Worm (Caenorhabditis elegans) whole organism, L4 larva: ENCODE results near the gene snt-1.

ENCODE experiments used
- F37D6.2 ChIP-seq: sonication (generic microtip); optimal IDR thresholded peaks from 2 replicates; lab custom pipeline; 2016; ENCODE audit warnings: mild to moderate bottlenecking, missing genetic modification characterization, missing compliant biosample characterization
- T20F7.1 ChIP-seq: fragments of 200-800 bp; sonication (Bioruptor generic); optimal IDR thresholded peaks from 2 replicates; lab custom pipeline; 2018; ENCODE audit warnings: mild to moderate bottlenecking, missing genetic modification characterization, missing compliant biosample characterization
- Y75B8A.6 ChIP-seq: fragments of 200-800 bp; sonication (Bioruptor generic); IDR thresholded peaks from 2 replicates; pipeline ENCODE4 v1.3.6; 2022; ENCODE audit warnings: missing genetic modification reagents, missing genetic modification characterization, missing compliant biosample characterization
- aha-1 ChIP-seq: fragments of 150-350 bp; peaks from one replicate; lab custom pipeline; 2014; ENCODE audit warnings: missing biosample characterization, missing genetic modification characterization
- attf-4 ChIP-seq: sonication (generic microtip); optimal IDR thresholded peaks from 3 replicates; lab custom pipeline; 2017; ENCODE audit warnings: missing biosample characterization, missing genetic modification characterization
- ceh-32 ChIP-seq: sonication (generic microtip); optimal IDR thresholded peaks from 2 replicates; lab custom pipeline; 2016; ENCODE audit warnings: mild to moderate bottlenecking, missing genetic modification characterization, missing compliant biosample characterization; ENCODE audit not compliant: poor library complexity
- ceh-44 ChIP-seq: fragments of 200-800 bp; sonication (Bioruptor generic); IDR thresholded peaks from 2 replicates; pipeline ENCODE4 v1.3.6; 2022; ENCODE audit warnings: missing genetic modification reagents, missing genetic modification characterization, missing compliant biosample characterization
- ceh-62 ChIP-seq: sonication (generic microtip); optimal IDR thresholded peaks from 2 replicates; lab custom pipeline; 2017; ENCODE audit warnings: missing biosample characterization, missing genetic modification characterization
- ces-1 ChIP-seq: fragments of 150-350 bp; sonication (generic microtip); optimal IDR thresholded peaks from 4 replicates; lab custom pipeline; 2014; ENCODE audit warnings: missing biosample characterization, missing genetic modification reagents, missing genetic modification characterization
- daf-12 ChIP-seq: fragments of 150-350 bp; optimal IDR thresholded peaks from 2 replicates; lab custom pipeline; 2014; ENCODE audit warnings: missing biosample characterization, missing genetic modification reagents, missing genetic modification characterization
- daf-16 ChIP-seq, 3 experiments: sonication (generic microtip); optimal IDR thresholded peaks; 2 replicates each; lab custom pipeline; 2016 to 2017; ENCODE audit warnings: missing genetic modification characterization in 3 of 3, missing genetic modification reagents in 3 of 3, mild to moderate bottlenecking in 2 of 3, missing compliant biosample characterization in 2 of 3, missing biosample characterization in 1 of 3, moderate library complexity in 1 of 3
- dmd-6 ChIP-seq: fragments of 200-800 bp; sonication (Bioruptor generic); IDR thresholded peaks from 2 replicates; pipeline ENCODE4 v1.3.6; 2022; ENCODE audit warnings: missing genetic modification reagents, missing genetic modification characterization, missing compliant biosample characterization
- dmd-8 ChIP-seq: fragments of 200-800 bp; sonication (Bioruptor generic); IDR thresholded peaks from 2 replicates; pipeline ENCODE4 v1.3.6; 2022; ENCODE audit warnings: missing genetic modification characterization, missing compliant biosample characterization
- dpl-1 ChIP-seq: fragments of 150-350 bp; optimal IDR thresholded peaks from 2 replicates; lab custom pipeline; 2014; ENCODE audit warnings: missing biosample characterization, missing genetic modification reagents, missing genetic modification characterization
- duxl-1 ChIP-seq: sonication (generic microtip); optimal IDR thresholded peaks from 2 replicates; lab custom pipeline; 2016; ENCODE audit warnings: mild to moderate bottlenecking, missing genetic modification characterization, moderate library complexity, missing compliant biosample characterization; ENCODE audit not compliant: poor library complexity
- dve-1 ChIP-seq: sonication (generic microtip); optimal IDR thresholded peaks from 2 replicates; lab custom pipeline; 2017; ENCODE audit warnings: antibody characterized with exemption, mild to moderate bottlenecking, missing genetic modification characterization, missing compliant biosample characterization; ENCODE audit not compliant: insufficient read depth
- gei-8 ChIP-seq: fragments of 200-800 bp; sonication (Bioruptor generic); optimal IDR thresholded peaks from 2 replicates; lab custom pipeline; 2018; ENCODE audit warnings: mild to moderate bottlenecking, missing genetic modification characterization, missing compliant biosample characterization
- hif-1 ChIP-seq, 2 experiments: sonication (generic microtip); optimal IDR thresholded peaks; 2 replicates each; lab custom pipeline; 2016 to 2017; ENCODE audit warnings: missing compliant biosample characterization in 2 of 2, missing genetic modification characterization in 2 of 2, missing genetic modification reagents in 2 of 2, missing genotype in 2 of 2, mild to moderate bottlenecking in 1 of 2
- hlh-11 ChIP-seq: fragments of 200-800 bp; sonication (Bioruptor generic); optimal IDR thresholded peaks from 2 replicates; lab custom pipeline; 2018; ENCODE audit warnings: mild to moderate bottlenecking, missing genetic modification characterization, missing compliant biosample characterization
- hlh-30 ChIP-seq: sonication (generic microtip); optimal IDR thresholded peaks from 2 replicates; lab custom pipeline; 2017; ENCODE audit warnings: antibody characterized with exemption, mild to moderate bottlenecking, missing genetic modification characterization, missing compliant biosample characterization; ENCODE audit not compliant: insufficient read depth
- hmg-1.1 ChIP-seq: fragments of 200-800 bp; sonication (Bioruptor generic); IDR thresholded peaks from 2 replicates; pipeline ENCODE4 v1.3.6; 2022; ENCODE audit warnings: missing genetic modification reagents, missing genetic modification characterization, missing compliant biosample characterization
- lir-3 ChIP-seq: sonication (generic microtip); optimal IDR thresholded peaks from 2 replicates; lab custom pipeline; 2016; ENCODE audit warnings: mild to moderate bottlenecking, missing genetic modification characterization, missing compliant biosample characterization
- lsy-2 ChIP-seq, 2 experiments: fragments of 150-350 bp in 1 of 2; sonication (generic microtip) in 1 of 2; optimal IDR thresholded peaks; 2 replicates each; lab custom pipeline; 2014 to 2017; ENCODE audit warnings: missing biosample characterization in 2 of 2, missing genetic modification characterization in 2 of 2
- madf-9 ChIP-seq: fragments of 200-800 bp; sonication (Bioruptor generic); conservative IDR thresholded peaks from 2 replicates; pipeline ENCODE4 v1.3.6; 2022; ENCODE audit warnings: missing genetic modification reagents, missing genetic modification characterization, missing compliant biosample characterization
- mdl-1 ChIP-seq, 2 experiments: fragments of 150-350 bp in 1 of 2; sonication (generic microtip) in 1 of 2; optimal IDR thresholded peaks; 2 replicates each; lab custom pipeline; 2014 to 2017; ENCODE audit warnings: missing biosample characterization in 2 of 2, missing genetic modification characterization in 2 of 2
- mep-1 ChIP-seq: fragments of 150-350 bp; sonication (generic microtip); optimal IDR thresholded peaks from 3 replicates; lab custom pipeline; 2014; ENCODE audit warnings: missing biosample characterization, missing genetic modification characterization
- mes-2 ChIP-seq: sonication (generic microtip); optimal IDR thresholded peaks from 2 replicates; lab custom pipeline; 2016; ENCODE audit warnings: missing genotype, mild to moderate bottlenecking, missing genetic modification characterization, missing compliant biosample characterization; ENCODE audit not compliant: poor library complexity, severe bottlenecking
- mxl-2 ChIP-seq: fragments of 200-800 bp; sonication (Bioruptor generic); conservative IDR thresholded peaks from 2 replicates; pipeline ENCODE4 v1.3.6; 2022; ENCODE audit warnings: missing genetic modification reagents, missing genetic modification characterization, missing compliant biosample characterization
- mxl-3 ChIP-seq: fragments of 200-800 bp; sonication (Bioruptor generic); optimal IDR thresholded peaks from 2 replicates; lab custom pipeline; 2018; ENCODE audit warnings: mild to moderate bottlenecking, missing genetic modification characterization, missing compliant biosample characterization
- nhr-10 ChIP-seq: fragments of 150-350 bp; optimal IDR thresholded peaks from 2 replicates; lab custom pipeline; 2014; ENCODE audit warnings: missing biosample characterization, missing genetic modification characterization
- nhr-102 ChIP-seq: sonication (generic microtip); optimal IDR thresholded peaks from 2 replicates; lab custom pipeline; 2016; ENCODE audit warnings: mild to moderate bottlenecking, missing genetic modification characterization, moderate library complexity, missing compliant biosample characterization
- nhr-25 ChIP-seq: sonication (generic microtip); optimal IDR thresholded peaks from 2 replicates; lab custom pipeline; 2017; ENCODE audit warnings: missing genetic modification characterization, mild to moderate bottlenecking, missing compliant biosample characterization, antibody characterized with exemption, moderate library complexity, borderline replicate concordance; ENCODE audit not compliant: insufficient read depth
- nhr-6 ChIP-seq: fragments of 150-350 bp; optimal IDR thresholded peaks from 2 replicates; lab custom pipeline; 2014; ENCODE audit warnings: missing biosample characterization, missing genetic modification characterization
- pha-4 ChIP-seq, 2 experiments: fragments of 150-350 bp in 1 of 2; fragments of 200-800 bp in 1 of 2; sonication (Bioruptor generic) in 1 of 2; IDR thresholded peaks in 1 of 2; optimal IDR thresholded peaks in 1 of 2; 2 replicates each; pipeline versions ENCODE4 v1.3.6 to Lab custom; 2014 to 2022; ENCODE audit warnings: missing genetic modification characterization in 2 of 2, missing genetic modification reagents in 2 of 2, missing biosample characterization in 1 of 2, missing compliant biosample characterization in 1 of 2
- rbr-2 ChIP-seq: sonication (generic microtip); optimal IDR thresholded peaks from 2 replicates; lab custom pipeline; 2016; ENCODE audit warnings: missing genotype, missing genetic modification characterization, missing compliant biosample characterization
- sdz-12 ChIP-seq: fragments of 200-800 bp; sonication (Bioruptor generic); optimal IDR thresholded peaks from 2 replicates; lab custom pipeline; 2018; ENCODE audit warnings: mild to moderate bottlenecking, missing genetic modification characterization, missing compliant biosample characterization
- snpc-1.2 ChIP-seq: fragments of 200-800 bp; sonication (Bioruptor generic); IDR thresholded peaks from 2 replicates; pipeline ENCODE4 v1.3.6; 2022; ENCODE audit warnings: missing genetic modification reagents, missing genetic modification characterization, missing compliant biosample characterization
- snpc-4 ChIP-seq: fragments of 150-350 bp; optimal IDR thresholded peaks from 2 replicates; lab custom pipeline; 2014; ENCODE audit warnings: missing biosample characterization, missing genetic modification characterization
- spr-3 ChIP-seq: fragments of 200-800 bp; sonication (Bioruptor generic); optimal IDR thresholded peaks from 2 replicates; lab custom pipeline; 2018; ENCODE audit warnings: mild to moderate bottlenecking, missing genetic modification characterization, missing compliant biosample characterization
- tra-1 ChIP-seq: fragments of 200-800 bp; sonication (Bioruptor generic); IDR thresholded peaks from 2 replicates; pipeline ENCODE4 v1.3.6; 2022; ENCODE audit warnings: missing genetic modification reagents, missing genetic modification characterization, missing compliant biosample characterization
- unc-130 ChIP-seq: sonication (generic microtip); optimal IDR thresholded peaks from 2 replicates; lab custom pipeline; 2016; ENCODE audit warnings: missing genetic modification reagents, missing genetic modification characterization, missing compliant biosample characterization
- unc-62 ChIP-seq, 3 experiments: fragments of 150-350 bp in 1 of 3; sonication (generic microtip); optimal IDR thresholded peaks in 2 of 3; peaks in 1 of 3; 1 replicate in 1 of 3; 2 replicates in 2 of 3; lab custom pipeline; 2014 to 2017; ENCODE audit warnings: missing biosample characterization in 3 of 3, missing genetic modification characterization in 3 of 3, missing genetic modification reagents in 3 of 3, missing genotype in 1 of 3
- zag-1 ChIP-seq: fragments of 150-350 bp; optimal IDR thresholded peaks from 2 replicates; lab custom pipeline; 2014; ENCODE audit warnings: missing biosample characterization, missing genetic modification characterization
- ztf-7 ChIP-seq: fragments of 150-350 bp; optimal IDR thresholded peaks from 2 replicates; lab custom pipeline; 2014; ENCODE audit warnings: missing biosample characterization, missing genetic modification characterization

The snt-1 gene

DNA sequence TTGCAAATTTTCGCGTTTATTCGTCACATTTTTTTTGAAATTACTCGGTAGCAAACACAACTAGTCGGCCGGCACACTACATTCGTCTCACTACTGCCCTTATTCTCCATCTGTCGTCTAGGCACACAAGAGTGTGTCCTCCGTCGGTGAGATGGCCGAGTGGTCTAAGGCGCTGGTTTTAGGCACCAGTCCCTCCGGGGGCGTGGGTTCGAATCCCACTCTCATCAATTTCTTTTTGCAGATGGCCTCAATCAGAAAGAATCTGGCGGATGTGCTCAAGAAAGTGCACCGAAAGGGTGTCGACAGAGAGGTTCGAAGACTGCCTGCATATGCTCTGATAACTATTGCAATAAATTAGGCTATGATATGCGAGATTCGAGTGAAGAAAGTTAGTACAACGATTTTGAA is 42.3 kb downstream of the snt-1 start (continued):
- TF ChIP-seq dmd-8, result peak; percentile 81
- peak; percentile 18 for TF ChIP-seq dpl-1 (GFP tag; lab: Kevin White, UChicago)
- TF ChIP-seq mxl-2 (GFP tag; lab: Robert Waterston, UW), result 0 out of 2 replicates have a peak, but pooled peaks have one; percentile 4
- TF ChIP-seq T20F7.1 (GFP tag; lab: Kevin White, UChicago), result no peak
- TF ChIP-seq lir-3, result peak; percentile 11
- no peak for TF ChIP-seq zag-1 (tag; lab: Kevin White, UChicago)
- peak; percentile 70 for TF ChIP-seq madf-9 (GFP tag; lab: Robert Waterston, UW)
- peak; percentile 73 for TF ChIP-seq snpc-1.2 (GFP tag; lab: Robert Waterston, UW)
- no peak for TF ChIP-seq daf-12 (tag; lab: Kevin White, UChicago)
- no peak for TF ChIP-seq snpc-4 (tag; lab: Kevin White, UChicago)
- TF ChIP-seq sdz-12 (GFP tag; lab: Kevin White, UChicago), result peak; percentile 83
- no peak for TF ChIP-seq ces-1 (GFP tag; lab: Kevin White, UChicago)
- peak; percentile 74 for TF ChIP-seq gei-8 (GFP tag; lab: Kevin White, UChicago)

ce11 chrII:6858201-6858600 is 47.4 kb downstream of the snt-1 start, which contains the start of gene dnj-5:
TSS of gene dnj-5 (minus strand) at chrII:6858301.
- TF ChIP-seq Y75B8A.6 (GFP tag; lab: Robert Waterston, UW) (no peak), aha-1 (peak; percentile 50)
- TF ChIP-seq, all 104 proteins: peak for 1

ce11 chrII:6858835-6859234 is 48.1 kb downstream of the snt-1 start:
- TF ChIP-seq mxl-3 (GFP tag; lab: Kevin White, UChicago) (peak; percentile 53), nhr-6 (peak; percentile 2), hlh-30 (peak; percentile 4), tra-1 (GFP tag; lab: Robert Waterston, UW) (no peak), rbr-2 (peak; percentile 17), madf-9 (GFP tag; lab: Robert Waterston, UW) (no peak), unc-130 (GFP tag; lab: Kevin White, UChicago) (no peak), F37D6.2 (no peak), dmd-6 (GFP tag; lab: Robert Waterston, UW) (peak; percentile 46; the same call in 1 of the 2 replicates), mep-1 (tag; lab: Kevin White, UChicago) (peak; percentile 53), pha-4 (GFP tag; IDR thresholded peaks at IDR 0.05; lab: Robert Waterston, UW) (0 out of 2 replicates have a peak, but pooled peaks have one; percentile 13), pha-4 (tag; optimal IDR thresholded peaks at IDR 0.05; lab: Kevin White, UChicago) (no peak), ceh-44 (GFP tag; lab: Robert Waterston, UW) (no peak), ztf-7 (tag; lab: Kevin White, UChicago) (peak; percentile 10), lsy-2 (tag; optimal IDR thresholded peaks at IDR 0.05; lab: Kevin White, UChicago) (peak in 1 of 2 experiments; percentile 32), attf-4 (tag; lab: Kevin White, UChicago) (no peak), hlh-11 (peak; percentile 60), daf-16 (GFP tag; optimal IDR thresholded peaks at IDR 0.05; lab: Kevin White, UChicago) (no peak), daf-16 (tag; optimal IDR thresholded peaks at IDR 0.05; lab: Kevin White, UChicago) (peak; percentile 40), ceh-32 (tag; lab: Kevin White, UChicago) (no peak), nhr-102 (tag; lab: Kevin White, UChicago) (no peak), hmg-1.1 (GFP tag; lab: Robert Waterston, UW) (peak; percentile 71), T20F7.1 (GFP tag; lab: Kevin White, UChicago) (no peak), aha-1 (no peak), ceh-62 (tag; lab: Kevin White, UChicago) (no peak), spr-3 (GFP tag; lab: Kevin White, UChicago) (no peak), dve-1 (tag; lab: Kevin White, UChicago) (peak; percentile 24), nhr-25 (tag; lab: Kevin White, UChicago) (peak; percentile 35), hif-1 (tag; optimal IDR thresholded peaks at IDR 0.05; lab: Kevin White, UChicago) (peak in 1 of 2 experiments; percentile 2), dpl-1 (GFP tag; lab: Kevin White, UChicago) (peak; percentile 35), mdl-1 (tag; optimal IDR thresholded peaks at IDR 0.05; lab: Kevin White, UChicago) (no peak), nhr-10 (no peak), duxl-1 (no peak), mes-2 (tag; lab: Kevin White, UChicago) (peak; percentile 74), unc-62 (GFP tag; optimal IDR thresholded peaks at IDR 0.05 in 1 of 2; lab: Kevin White, UChicago) (peak in 1 of 2 experiments; percentile 97), unc-62 (tag; optimal IDR thresholded peaks at IDR 0.05; lab: Kevin White, UChicago) (no peak)
